Worm (Caenorhabditis elegans) whole organism, midembryonic: ENCODE results near the gene ntl-3.

Source experiments
- T22C8.4 ChIP-seq: fragments of 200-800 bp; sonication (Bioruptor generic); IDR thresholded peaks from 2 replicates; pipeline ENCODE4 v1.3.6; 2022; ENCODE audit warnings: missing genetic modification characterization, missing compliant biosample characterization
- cog-1 ChIP-seq: sonication (generic microtip); optimal IDR thresholded peaks from 2 replicates; lab custom pipeline; 2016; ENCODE audit warnings: missing genetic modification characterization, missing compliant biosample characterization
- flt-1 ChIP-seq: fragments of 200-800 bp; sonication (Bioruptor generic); IDR thresholded peaks from 2 replicates; pipeline ENCODE4 v1.3.6; 2022; ENCODE audit warnings: missing genetic modification characterization, missing compliant biosample characterization
- klf-2 ChIP-seq: fragments of 200-800 bp; sonication (Bioruptor generic); conservative IDR thresholded peaks from 2 replicates; pipeline ENCODE4 v1.3.6; 2022; ENCODE audit warnings: missing genetic modification reagents, missing genetic modification characterization, missing compliant biosample characterization
- med-1 ChIP-seq: sonication (generic microtip); optimal IDR thresholded peaks from 2 replicates; lab custom pipeline; 2017; ENCODE audit warnings: missing genetic modification characterization, mild to moderate bottlenecking, missing compliant biosample characterization, antibody characterized with exemption, missing genetic modification reagents; ENCODE audit not compliant: insufficient read depth
- ref-1 ChIP-seq: fragments of 200-800 bp; sonication (Bioruptor generic); conservative IDR thresholded peaks from 2 replicates; pipeline ENCODE4 v1.3.6; 2022; ENCODE audit warnings: missing genetic modification reagents, missing genetic modification characterization, missing compliant biosample characterization
- tab-1 ChIP-seq: fragments of 200-800 bp; sonication (Bioruptor generic); IDR thresholded peaks from 2 replicates; pipeline ENCODE4 v1.3.6; 2022; ENCODE audit warnings: missing genetic modification characterization, missing compliant biosample characterization
- ztf-23 ChIP-seq: fragments of 200-800 bp; sonication (Bioruptor generic); IDR thresholded peaks from 2 replicates; pipeline ENCODE4 v1.3.6; 2022; ENCODE audit warnings: missing genetic modification reagents, missing genetic modification characterization, missing compliant biosample characterization
- ztf-29 ChIP-seq: fragments of 200-800 bp; sonication (Bioruptor generic); IDR thresholded peaks from 2 replicates; pipeline ENCODE4 v1.3.6; 2022; ENCODE audit warnings: missing genetic modification reagents, missing genetic modification characterization, missing compliant biosample characterization

The ntl-3 gene

DNA sequence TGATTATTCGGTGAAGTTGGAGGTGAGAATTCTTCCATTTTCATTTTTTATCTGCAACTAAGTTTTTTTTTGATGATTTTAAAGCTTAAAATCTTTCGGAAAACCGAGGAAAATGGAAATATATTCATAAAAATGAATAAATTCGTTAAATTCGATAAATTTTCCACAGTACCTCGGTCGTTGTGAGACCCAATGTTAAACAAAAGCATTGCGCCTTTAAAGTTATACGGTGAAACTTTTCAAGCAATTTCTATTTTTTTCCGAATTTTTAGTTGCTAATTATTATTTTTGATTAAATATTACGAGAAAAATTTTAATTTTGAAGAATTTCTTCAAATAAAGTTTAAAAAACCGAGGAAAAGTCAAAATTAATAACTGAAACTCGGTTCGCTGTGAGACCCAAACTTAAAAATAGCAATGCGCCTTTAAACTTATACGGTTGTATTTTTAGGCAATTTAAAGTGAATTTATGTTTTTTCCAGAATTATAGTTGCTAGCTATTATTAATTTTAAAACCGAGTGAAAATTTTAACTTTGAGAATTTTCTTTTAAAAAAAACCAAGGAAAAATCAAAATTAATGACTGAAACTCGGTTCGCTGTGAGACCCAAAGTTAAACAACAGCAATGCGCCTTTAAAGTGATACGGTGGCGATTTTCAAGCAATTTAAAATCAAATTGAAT lies 23.1 kb upstream of the ntl-3 start, which contains the start of gene taf-12:
taf-12 (minus strand) TSS at position 51 of the 682 bp plus-strand sequence.
- TF ChIP-seq klf-2: no peak
- TF ChIP-seq ref-1 (GFP tag; lab: Robert Waterston, UW): no peak
- TF ChIP-seq med-1: no peak
- TF ChIP-seq T22C8.4 (GFP tag; lab: Robert Waterston, UW): no peak
- no peak for TF ChIP-seq ztf-23
- TF ChIP-seq tab-1 (GFP tag; lab: Robert Waterston, UW): no peak
- no peak for TF ChIP-seq ztf-29 (GFP tag; lab: Robert Waterston, UW)

DNA sequence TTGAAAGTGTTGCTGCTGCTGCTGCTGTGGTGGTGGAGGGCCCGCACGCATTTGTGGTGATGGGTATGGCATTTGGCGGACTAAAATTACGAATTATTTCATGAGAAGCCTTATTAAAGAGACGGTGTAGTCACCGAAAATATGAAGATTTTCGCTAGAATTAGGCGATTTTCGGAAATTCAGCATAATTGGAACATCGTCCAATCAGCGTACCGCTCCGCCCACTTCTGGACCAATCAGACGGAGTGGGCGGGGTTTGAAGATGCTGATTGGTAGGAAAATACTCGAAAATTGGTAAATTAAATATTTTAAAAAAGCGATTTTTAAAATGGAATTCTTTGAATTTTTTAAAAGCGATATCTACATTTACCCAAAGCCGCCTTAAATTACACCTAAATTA lies 19.9 kb upstream of the ntl-3 start:
- TF ChIP-seq klf-2 (no peak), cog-1 (tag; lab: Kevin White, UChicago) (no peak), ztf-29 (GFP tag; lab: Robert Waterston, UW) (no peak), ref-1 (GFP tag; lab: Robert Waterston, UW) (no peak)

DNA sequence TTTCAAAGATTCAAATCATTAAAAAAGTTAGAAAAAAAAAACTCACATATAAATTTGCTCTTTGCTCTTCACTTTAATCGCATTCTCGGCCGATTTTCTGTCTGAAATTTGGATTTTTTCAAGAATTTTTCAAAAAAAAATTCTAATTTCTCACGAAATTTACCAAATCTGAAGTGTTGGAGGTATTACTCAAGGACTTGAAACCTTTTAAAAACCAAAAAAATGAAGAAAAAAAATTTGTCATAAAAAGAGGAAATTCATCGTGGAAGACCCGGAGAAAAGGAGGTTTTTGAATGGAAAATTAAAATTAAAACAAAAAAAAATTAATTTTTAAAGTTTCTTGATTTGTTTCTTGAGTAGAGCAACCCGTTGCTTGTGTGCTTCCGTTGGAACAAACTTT lies 15.9 kb upstream of the ntl-3 start, which contains the start of gene Y56A3A.2:
Y56A3A.2 (minus strand) TSS at position 101 of the 400 bp plus-strand sequence.
- TF ChIP-seq klf-2 (no peak), cog-1 (tag; lab: Kevin White, UChicago) (no peak), ref-1 (GFP tag; lab: Robert Waterston, UW) (no peak), med-1 (no peak), flt-1 (GFP tag; lab: Robert Waterston, UW) (no peak), tab-1 (GFP tag; lab: Robert Waterston, UW) (no peak), ztf-23 (no peak)

DNA sequence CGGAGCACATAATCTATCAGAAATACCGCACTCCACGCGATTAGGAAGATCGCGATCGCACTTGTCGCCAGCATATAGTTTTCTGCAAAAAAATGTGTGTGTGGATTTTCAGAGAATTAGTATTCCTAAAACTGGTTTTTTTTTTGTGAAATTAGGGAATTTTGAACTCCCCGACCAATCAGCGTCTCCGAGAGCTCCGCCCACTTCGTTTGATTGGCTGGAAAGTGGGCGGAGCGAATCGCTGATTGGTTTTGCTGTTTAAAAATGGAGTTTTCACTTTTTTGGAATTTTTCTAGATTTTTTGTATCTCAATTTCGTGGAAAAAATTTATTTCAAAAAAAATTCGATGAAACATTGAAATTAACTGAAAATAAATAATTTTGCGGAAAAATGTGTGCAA lies 14.9 kb upstream of the ntl-3 start:
- TF ChIP-seq T22C8.4 (GFP tag; lab: Robert Waterston, UW) (no peak), flt-1 (GFP tag; lab: Robert Waterston, UW) (no peak), klf-2 (no peak), tab-1 (GFP tag; lab: Robert Waterston, UW) (no peak), ref-1 (GFP tag; lab: Robert Waterston, UW) (no peak), ztf-29 (GFP tag; lab: Robert Waterston, UW) (no peak), med-1 (no peak), ztf-23 (no peak), cog-1 (tag; lab: Kevin White, UChicago) (no peak)

DNA sequence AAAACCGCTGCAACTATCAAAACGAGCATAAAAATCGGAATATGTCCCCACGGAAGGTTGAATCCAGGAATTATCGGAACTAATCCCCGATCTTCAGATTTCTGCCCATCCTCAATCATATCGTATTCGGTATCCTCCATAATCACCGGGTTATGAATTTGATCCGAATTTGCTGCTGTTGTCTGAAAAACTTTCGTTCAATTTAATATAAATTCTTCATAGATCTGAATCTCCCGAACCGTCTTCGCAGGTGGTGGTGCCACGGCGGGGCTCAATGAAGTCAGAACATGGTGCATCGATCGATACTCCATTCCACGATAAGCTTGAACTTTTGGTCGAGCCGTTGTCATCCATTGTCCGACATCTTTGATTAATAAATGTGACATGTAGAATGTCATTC lies 10.6 kb upstream of the ntl-3 start:
- TF ChIP-seq T22C8.4 (GFP tag; lab: Robert Waterston, UW): no peak
- TF ChIP-seq ztf-23: no peak
- no peak for TF ChIP-seq ref-1 (GFP tag; lab: Robert Waterston, UW)
- TF ChIP-seq flt-1 (GFP tag; lab: Robert Waterston, UW): no peak
- TF ChIP-seq cog-1 (tag; lab: Kevin White, UChicago): no peak
- TF ChIP-seq tab-1 (GFP tag; lab: Robert Waterston, UW): no peak
- TF ChIP-seq ztf-29 (GFP tag; lab: Robert Waterston, UW): no peak
- TF ChIP-seq med-1: no peak
- no peak for TF ChIP-seq klf-2

DNA sequence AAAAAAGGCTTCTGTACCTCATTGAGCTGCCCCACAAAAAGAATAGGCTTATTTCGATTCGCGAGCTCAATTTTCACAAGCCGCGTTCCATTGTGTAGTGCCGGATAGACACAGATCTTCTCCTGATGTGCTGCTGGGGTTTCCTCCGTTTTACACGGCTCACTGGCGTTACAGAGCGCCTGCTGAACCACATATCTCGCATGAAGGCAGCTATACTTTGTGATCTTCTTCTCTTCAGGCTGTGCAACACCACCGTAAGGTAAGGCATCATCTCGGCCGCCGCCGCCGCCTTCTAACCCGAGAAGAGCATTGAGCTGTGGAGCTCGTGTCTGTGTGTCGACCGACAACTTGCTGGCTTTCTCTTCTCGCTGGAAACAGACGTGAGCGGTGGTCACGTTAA lies 7.3 kb upstream of the ntl-3 start:
- TF ChIP-seq flt-1 (GFP tag; lab: Robert Waterston, UW) (no peak), cog-1 (tag; lab: Kevin White, UChicago) (no peak), ztf-29 (GFP tag; lab: Robert Waterston, UW) (no peak), med-1 (no peak), tab-1 (GFP tag; lab: Robert Waterston, UW) (no peak), ref-1 (GFP tag; lab: Robert Waterston, UW) (no peak)

DNA sequence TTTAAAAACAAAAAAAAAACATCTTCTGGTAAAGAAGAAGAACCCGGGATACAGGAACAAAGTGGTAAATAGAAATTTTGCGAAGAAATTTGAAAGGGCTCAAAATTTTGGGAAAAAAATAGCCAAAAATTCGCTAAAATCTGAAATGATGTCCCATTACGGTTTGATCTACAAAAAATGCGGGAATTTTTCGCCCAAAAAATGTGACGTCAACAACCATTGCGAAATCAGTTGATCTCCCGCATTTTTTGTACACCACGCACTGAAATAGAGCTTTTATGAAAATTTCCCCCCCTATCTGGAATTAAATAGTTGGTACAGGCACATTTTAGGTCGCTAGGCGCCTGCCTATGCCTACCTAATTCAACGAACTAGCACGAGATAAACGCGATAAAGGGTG lies 3.3 kb upstream of the ntl-3 start:
- TF ChIP-seq ztf-23 (no peak), cog-1 (tag; lab: Kevin White, UChicago) (no peak), ref-1 (GFP tag; lab: Robert Waterston, UW) (no peak), med-1 (no peak), klf-2 (no peak), tab-1 (GFP tag; lab: Robert Waterston, UW) (no peak), T22C8.4 (GFP tag; lab: Robert Waterston, UW) (no peak), ztf-29 (GFP tag; lab: Robert Waterston, UW) (no peak), flt-1 (GFP tag; lab: Robert Waterston, UW) (no peak)

DNA sequence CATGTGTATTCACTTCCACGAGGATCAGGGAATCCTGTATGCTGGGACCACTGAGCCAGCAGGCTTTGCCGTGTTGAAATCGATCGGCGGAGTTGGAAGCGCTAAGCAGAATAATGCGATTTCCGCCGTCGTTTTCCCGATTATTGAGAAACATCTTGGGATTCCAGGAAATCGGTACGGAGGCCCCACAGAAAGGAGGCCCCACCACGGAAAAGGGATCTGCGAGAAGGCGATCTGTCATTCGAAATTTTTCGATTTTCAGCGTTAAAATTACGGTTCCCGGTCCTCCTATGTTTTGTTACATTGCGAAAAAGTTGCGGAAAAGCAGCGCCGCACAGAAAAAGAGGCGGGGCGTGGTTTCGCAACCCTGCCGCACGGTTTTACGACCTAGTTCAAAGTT lies 2.1 kb upstream of the ntl-3 start:
- TF ChIP-seq T22C8.4 (GFP tag; lab: Robert Waterston, UW) (peak; percentile 34; the same call in 1 of the 2 replicates), flt-1 (GFP tag; lab: Robert Waterston, UW) (peak; percentile 64; the same call in 1 of the 2 replicates), tab-1 (GFP tag; lab: Robert Waterston, UW) (no peak), ztf-23 (no peak), klf-2 (peak; percentile 60; the same call in 1 of the 2 replicates), ref-1 (GFP tag; lab: Robert Waterston, UW) (0 out of 2 replicates have a peak, but pooled peaks have one; percentile 25), ztf-29 (GFP tag; lab: Robert Waterston, UW) (no peak)

DNA sequence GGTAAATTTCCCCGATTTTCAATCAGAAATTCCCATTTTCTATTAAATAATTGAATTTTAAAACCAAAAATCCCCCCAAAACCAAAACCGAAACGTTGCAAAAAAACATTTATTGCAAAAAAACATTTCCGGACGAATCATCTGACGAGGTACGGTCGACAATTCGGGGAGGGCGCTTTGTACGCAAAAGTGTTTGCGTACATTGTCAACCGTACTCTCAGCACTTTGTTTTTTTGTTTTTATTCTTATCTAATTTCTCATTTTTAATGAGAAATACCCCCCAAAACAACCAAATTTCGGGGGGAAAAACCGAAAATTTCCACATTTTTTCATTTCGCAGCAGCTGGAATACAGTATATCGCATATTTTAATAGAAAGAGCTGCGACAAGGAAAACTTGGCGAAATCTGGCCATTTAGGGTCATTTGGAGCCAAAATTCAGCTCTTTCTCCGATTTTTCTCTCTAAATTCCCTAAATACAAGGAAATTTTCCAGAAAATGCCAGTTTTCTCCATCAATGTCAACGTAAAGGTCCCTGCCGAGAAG lies 1.5 kb upstream of the ntl-3 start, which contains the start of gene mif-1:
mif-1 (plus strand) TSS at position 495 of the 545 bp plus-strand sequence.
- TF ChIP-seq tab-1 (GFP tag; lab: Robert Waterston, UW) (no peak), med-1 (no peak), ztf-23 (no peak), klf-2 (no peak), ztf-29 (GFP tag; lab: Robert Waterston, UW) (no peak), cog-1 (tag; lab: Kevin White, UChicago) (no peak)

DNA sequence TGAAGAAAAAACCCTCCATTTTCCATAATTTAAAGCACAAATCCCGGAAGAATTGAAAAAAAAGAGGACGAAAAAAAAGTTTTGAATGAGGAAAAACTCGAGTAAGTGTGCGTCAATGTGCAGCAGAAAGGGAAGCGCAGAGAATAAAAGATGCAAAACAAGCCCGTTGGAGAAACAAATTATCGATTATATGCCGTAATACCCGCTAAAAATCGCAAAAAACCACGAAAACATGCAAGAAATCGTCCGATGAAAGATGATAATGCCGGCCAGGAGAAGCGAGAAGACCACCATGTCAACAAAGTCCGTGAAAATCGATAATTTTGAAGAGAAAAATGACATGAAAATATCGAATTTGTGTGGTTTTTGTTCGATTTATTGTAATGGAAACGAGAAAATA lies 749 bp upstream of the ntl-3 start:
- TF ChIP-seq T22C8.4 (GFP tag; lab: Robert Waterston, UW) (peak; percentile 64), med-1 (no peak), ref-1 (GFP tag; lab: Robert Waterston, UW) (no peak)
